Worm (Caenorhabditis elegans) whole organism, L3 larva: ENCODE results near the gene Y41G9A.5.

Experiments
- ZK546.5 ChIP-seq: sonication (generic microtip); optimal IDR thresholded peaks from 2 replicates; lab custom pipeline; 2017; ENCODE audit warnings: missing biosample characterization, missing genetic modification characterization
- ceh-9 ChIP-seq: sonication (generic microtip); optimal IDR thresholded peaks from 2 replicates; lab custom pipeline; 2018; ENCODE audit warnings: missing biosample characterization, missing genetic modification characterization
- daf-12 ChIP-seq: fragments of 150-350 bp; optimal IDR thresholded peaks from 2 replicates; lab custom pipeline; 2014; ENCODE audit warnings: missing biosample characterization, missing genetic modification reagents, missing genetic modification characterization
- egl-27 ChIP-seq: sonication (generic microtip); optimal IDR thresholded peaks from 4 replicates; lab custom pipeline; 2017; ENCODE audit warnings: missing biosample characterization, missing genetic modification reagents, missing genetic modification characterization
- egl-5 ChIP-seq: fragments of 150-350 bp; optimal IDR thresholded peaks from 2 replicates; lab custom pipeline; 2017; ENCODE audit warnings: missing biosample characterization, missing genetic modification reagents, missing genetic modification characterization, inconsistent platforms
- jun-1 ChIP-seq: fragments of 150-350 bp; optimal IDR thresholded peaks from 2 replicates; lab custom pipeline; 2014; ENCODE audit warnings: missing biosample characterization, missing genetic modification reagents, missing genetic modification characterization
- lsy-12 ChIP-seq: sonication (generic microtip); optimal IDR thresholded peaks from 2 replicates; lab custom pipeline; 2016; ENCODE audit warnings: mild to moderate bottlenecking, missing genetic modification characterization, missing compliant biosample characterization
- nfya-1 ChIP-seq: sonication (generic microtip); optimal IDR thresholded peaks from 2 replicates; lab custom pipeline; 2017; ENCODE audit warnings: missing genetic modification characterization, mild to moderate bottlenecking, missing compliant biosample characterization, antibody characterized with exemption, moderate library complexity; ENCODE audit not compliant: insufficient read depth
- nhr-237 ChIP-seq: fragments of 150-350 bp; optimal IDR thresholded peaks from 2 replicates; lab custom pipeline; 2014; ENCODE audit warnings: missing biosample characterization, missing genetic modification characterization
- nhr-28 ChIP-seq: fragments of 150-350 bp; optimal IDR thresholded peaks from 2 replicates; lab custom pipeline; 2014; ENCODE audit warnings: missing biosample characterization, missing genetic modification characterization
- nhr-43 ChIP-seq: sonication (generic microtip); optimal IDR thresholded peaks from 2 replicates; lab custom pipeline; 2016; ENCODE audit warnings: mild to moderate bottlenecking, missing genetic modification characterization, missing compliant biosample characterization; ENCODE audit not compliant: poor library complexity, severe bottlenecking
- pha-4 ChIP-seq: fragments of 150-350 bp; optimal IDR thresholded peaks from 2 replicates; lab custom pipeline; 2014; ENCODE audit warnings: missing biosample characterization, missing genetic modification reagents, missing genetic modification characterization
- pqm-1 ChIP-seq: fragments of 150-350 bp; optimal IDR thresholded peaks from 2 replicates; lab custom pipeline; 2017; ENCODE audit warnings: missing biosample characterization, missing genetic modification characterization, inconsistent platforms
- unc-62 ChIP-seq: fragments of 150-350 bp; sonication (generic microtip); optimal IDR thresholded peaks from 4 replicates; lab custom pipeline; 2014; ENCODE audit warnings: missing biosample characterization, missing genetic modification reagents, missing genetic modification characterization

DNA sequence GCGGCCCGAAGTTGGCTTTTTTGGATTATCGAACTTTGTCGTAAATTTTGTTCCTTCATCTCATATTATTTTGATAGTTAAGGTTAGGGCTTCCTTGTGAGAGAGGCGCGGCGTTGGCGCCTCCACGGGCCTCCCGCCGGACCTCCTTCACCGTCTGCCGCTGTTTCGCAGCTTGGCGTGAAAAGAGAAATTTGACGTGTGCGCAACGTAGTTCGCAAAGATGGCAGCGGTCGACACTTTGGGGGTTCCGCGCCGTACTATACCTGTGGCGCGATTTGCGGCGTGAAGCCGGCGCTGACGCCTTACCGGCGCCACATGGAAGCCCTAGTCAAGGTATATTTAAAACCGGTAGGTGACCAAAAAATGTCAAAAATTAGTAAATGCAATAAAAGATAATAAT, 4.1 kb upstream of the Y41G9A.5 start:
- TF ChIP-seq pqm-1 (no peak), nhr-28 (no peak), ZK546.5 (tag; lab: Kevin White, UChicago) (no peak), unc-62 (no peak), egl-27 (no peak), daf-12 (tag; lab: Kevin White, UChicago) (no peak), egl-5 (no peak), lsy-12 (no peak), jun-1 (tag; lab: Kevin White, UChicago) (no peak), nhr-237 (tag; lab: Kevin White, UChicago) (no peak), pha-4 (tag; lab: Kevin White, UChicago) (no peak), ceh-9 (tag; lab: Kevin White, UChicago) (no peak), nfya-1 (no peak), nhr-43 (no peak)
